Fruit fly (Drosophila melanogaster) whole organism, embryonic: Measurements from ENCODE around the gene CG31038.

ENCODE experiments used
- Atf3 ChIP-seq: fragments of 200-800 bp; sonication (Bioruptor generic); optimal IDR thresholded peaks from 3 replicates; lab custom pipeline; 2016; ENCODE audit warnings: missing biosample characterization, missing genetic modification characterization
- CG13624 ChIP-seq: fragments of 200-800 bp; sonication (Bioruptor generic); optimal IDR thresholded peaks from 2 replicates; lab custom pipeline; 2016; ENCODE audit warnings: missing biosample characterization, missing genetic modification characterization
- CG17612 ChIP-seq: fragments of 200-800 bp; sonication (Bioruptor generic); IDR thresholded peaks from 2 replicates; pipeline ENCODE4 v1.3.6; 2022; ENCODE audit warnings: missing biosample characterization, missing genetic modification characterization
- CG17829 ChIP-seq: fragments of 200-800 bp; optimal IDR thresholded peaks from 2 replicates; lab custom pipeline; 2019; ENCODE audit warnings: missing biosample characterization, mild to moderate bottlenecking, missing genetic modification characterization, moderate library complexity
- CG34224 ChIP-seq: fragments of 200-800 bp; sonication (Bioruptor generic); IDR thresholded peaks from 3 replicates; pipeline ENCODE4 v1.3.6; 2022; ENCODE audit warnings: missing biosample characterization, missing genetic modification characterization; ENCODE audit not compliant: partially characterized antibody
- CG6272 ChIP-seq: fragments of 200-800 bp; sonication (Bioruptor generic); IDR thresholded peaks from 2 replicates; pipeline ENCODE4 v1.3.6; 2022; ENCODE audit warnings: missing biosample characterization, missing genetic modification characterization
- Oaz ChIP-seq: fragments of 200-800 bp; sonication (Bioruptor generic); IDR thresholded peaks from 2 replicates; pipeline ENCODE4 v1.3.6; 2022; ENCODE audit warnings: missing biosample characterization, missing genetic modification characterization
- Sox100B ChIP-seq: fragments of 200-800 bp; sonication (Bioruptor generic); optimal IDR thresholded peaks from 3 replicates; lab custom pipeline; 2018; ENCODE audit warnings: missing biosample characterization, mild to moderate bottlenecking, missing genetic modification characterization
- bcd ChIP-seq: fragments of 200-800 bp; sonication (Bioruptor generic); optimal IDR thresholded peaks from 2 replicates; lab custom pipeline; 2017; ENCODE audit warnings: missing biosample characterization, mild to moderate bottlenecking, missing genetic modification characterization
- dmrt11E ChIP-seq: fragments of 200-800 bp; sonication (Bioruptor generic); optimal IDR thresholded peaks from 3 replicates; lab custom pipeline; 2018; ENCODE audit warnings: missing biosample characterization, mild to moderate bottlenecking, missing genetic modification characterization, moderate library complexity
- ranshi ChIP-seq: fragments of 200-800 bp; sonication (Bioruptor generic); IDR thresholded peaks from 2 replicates; pipeline ENCODE4 v1.3.6; 2022; ENCODE audit warnings: missing biosample characterization, missing genetic modification characterization
- tll ChIP-seq, 2 experiments: fragments of 200-800 bp in 1 of 2; fragments of >200 bp in 1 of 2; sonication (Bioruptor generic) in 1 of 2; optimal IDR thresholded peaks; 2 replicates each; lab custom pipeline; 2017 to 2019; ENCODE audit warnings: missing biosample characterization in 2 of 2, missing genetic modification characterization in 2 of 2, mild to moderate bottlenecking in 1 of 2, moderate library complexity in 1 of 2
- toy ChIP-seq: fragments of 200-800 bp; sonication (Bioruptor generic); IDR thresholded peaks from 2 replicates; pipeline ENCODE4 v1.3.6; 2022; ENCODE audit warnings: missing biosample characterization, missing genetic modification characterization

DNA sequence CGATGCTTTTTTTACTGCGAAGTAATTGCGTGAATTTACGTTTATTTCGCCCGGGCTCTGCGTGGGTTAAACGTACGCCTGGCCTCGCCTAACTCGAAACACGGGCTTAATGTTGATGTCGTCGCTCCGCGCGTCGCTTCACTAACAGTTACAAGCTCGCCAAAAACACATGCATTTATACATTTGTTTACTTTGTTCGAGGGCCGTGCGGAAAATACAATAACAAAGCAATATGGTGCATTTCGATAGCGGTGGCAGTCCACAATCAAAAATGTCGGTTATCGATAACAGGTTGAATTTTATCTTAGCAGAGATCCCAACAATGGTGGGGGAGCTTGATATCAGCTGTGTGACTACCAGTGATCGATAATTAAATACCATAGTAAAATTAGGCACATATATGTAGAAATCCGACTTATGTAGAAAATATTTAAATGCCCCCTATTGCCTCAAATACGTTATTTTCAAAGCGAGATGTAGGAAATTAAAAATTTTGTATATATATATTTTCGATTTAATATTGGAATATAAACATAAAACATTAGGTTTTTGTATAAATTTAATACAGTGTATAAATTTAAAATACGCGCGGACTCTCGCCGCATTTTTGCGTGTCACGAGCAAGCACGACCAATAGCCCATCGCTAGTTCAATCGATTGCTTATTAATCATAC lies 8.0 kb upstream of the CG31038 start, which contains the start of gene Zip99C:
- no peak for TF ChIP-seq toy (GFP tag; lab: Robert Waterston, UW)
- TF ChIP-seq CG34224 (GFP tag; lab: Robert Waterston, UW), result peak; percentile 85
- TF ChIP-seq CG17612 (GFP tag; lab: Robert Waterston, UW), result no peak
- TF ChIP-seq bcd (GFP tag; lab: Kevin White, UChicago), result peak; percentile 9
- no peak for TF ChIP-seq Oaz (GFP tag; lab: Robert Waterston, UW)
- TF ChIP-seq dmrt11E, result peak; percentile 12
- no peak for TF ChIP-seq CG13624 (GFP tag; lab: Kevin White, UChicago)
- TF ChIP-seq Sox100B (GFP tag; lab: Kevin White, UChicago), result no peak
- peak; percentile 51; the same call in 1 of the 2 replicates for TF ChIP-seq ranshi (GFP tag; lab: Robert Waterston, UW)
- no peak for TF ChIP-seq Atf3
- TF ChIP-seq tll (GFP tag; optimal IDR thresholded peaks at IDR 0.05; lab: Kevin White, UChicago), result peak in 1 of 2 experiments; percentile 18
- TF ChIP-seq CG17829, result peak; percentile 41
- TF ChIP-seq CG6272 (GFP tag; lab: Robert Waterston, UW), result peak; percentile 41; the same call in 1 of the 2 replicates
